Worm (Caenorhabditis elegans) whole organism, mixed stage, embryonic: ENCODE results near the gene btb-12.

Experiments
- bed-3 ChIP-seq: fragments of 200-800 bp; sonication (Bioruptor generic); optimal IDR thresholded peaks from 3 replicates; lab custom pipeline; 2018; ENCODE audit warnings: mild to moderate bottlenecking, missing genetic modification characterization, moderate library complexity, missing compliant biosample characterization
- mep-1 ChIP-seq: fragments of 150-350 bp; optimal IDR thresholded peaks from 2 replicates; lab custom pipeline; 2017; ENCODE audit warnings: missing biosample characterization, missing genetic modification reagents, missing genetic modification characterization, inconsistent platforms
- unc-62 ChIP-seq: fragments of 150-350 bp; optimal IDR thresholded peaks from 2 replicates; lab custom pipeline; 2014; ENCODE audit warnings: missing biosample characterization, missing genetic modification reagents, missing genetic modification characterization
- ztf-11 ChIP-seq: fragments of 150-350 bp; optimal IDR thresholded peaks from 2 replicates; lab custom pipeline; 2014; ENCODE audit warnings: missing biosample characterization, missing genetic modification characterization

DNA sequence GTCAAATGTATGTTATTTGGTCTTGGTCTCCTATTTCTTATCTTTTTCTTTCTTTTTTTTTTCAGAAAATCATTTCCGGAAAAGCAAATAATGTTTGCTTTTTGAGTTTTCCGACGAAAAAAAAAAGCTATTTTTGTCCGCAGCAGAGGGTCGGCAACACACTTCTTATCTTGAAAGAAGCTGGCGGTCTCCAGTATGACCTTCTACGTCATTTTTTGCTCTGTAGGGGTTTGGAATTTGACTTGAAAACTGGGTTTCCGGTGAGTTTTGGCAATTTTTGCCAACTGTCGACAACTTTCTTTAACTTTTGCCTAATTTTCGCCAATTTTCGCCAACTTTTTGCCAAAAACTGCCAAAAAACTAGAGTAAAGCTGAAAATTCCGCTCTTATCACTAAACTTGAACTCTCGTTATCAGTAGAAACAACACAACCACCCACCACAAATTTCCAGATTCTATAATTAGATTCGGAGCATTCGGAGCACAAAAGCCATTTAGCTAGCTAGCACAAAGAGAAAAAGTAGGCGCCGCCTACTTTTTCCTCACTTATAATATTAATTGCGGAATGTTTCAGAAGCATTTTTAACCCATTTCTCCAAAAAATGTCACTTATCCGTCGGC is 15.4 kb downstream of the btb-12 start, which contains the start of gene nhx-6:
- TF ChIP-seq mep-1 (tag; lab: Kevin White, UChicago) (no peak), bed-3 (no peak), unc-62 (no peak), ztf-11 (tag; lab: Kevin White, UChicago) (no peak)
